In genomic region chr3R:29716782-29717317, dm6 we compare ENCODE assay signal across 1 fruit fly cellular context.
A peak's percentile ranks its signal among the peaks of the same experiment; 100 is the strongest.
TF ChIP-seq lines count a peak whose summit lies in the region.

Gene Obp99b, minus strand, starts transcription at chr3R:29716896.

TF ChIP-seq in whole organism, embryonic, 481 proteins besides CTCF, POLR2A, EP300 and RAD21 (continued from another document):
- TF ChIP-seq CkIIα-i1 (GFP tag; IDR thresholded peaks at IDR 0.05; lab: Robert Waterston, UW) (0 out of 2 replicates have a peak, but pooled peaks have one; percentile 18), run (tag; optimal IDR thresholded peaks at IDR 0.05; lab: Kevin White, UChicago) (no peak), D (optimal IDR thresholded peaks at IDR 0.05; lab: Kevin White, UChicago) (no peak), D (GFP tag; optimal IDR thresholded peaks at IDR 0.05; lab: Kevin White, UChicago) (peak; percentile 77), Camta (GFP tag; optimal IDR thresholded peaks at IDR 0.05; lab: Kevin White, UChicago) (peak; percentile 73), mirr (GFP tag; optimal IDR thresholded peaks at IDR 0.05; lab: Kevin White, UChicago) (peak; percentile 88), CG2120 (GFP tag; optimal IDR thresholded peaks at IDR 0.05; lab: Kevin White, UChicago) (no peak), lilli (GFP tag; optimal IDR thresholded peaks at IDR 0.05; lab: Kevin White, UChicago) (peak; percentile 32), fu2 (GFP tag; optimal IDR thresholded peaks at IDR 0.05; lab: Kevin White, UChicago) (peak; percentile 13), CG16815 (GFP tag; optimal IDR thresholded peaks at IDR 0.05; lab: Kevin White, UChicago) (peak; percentile 58), CG2199 (GFP tag; IDR thresholded peaks at IDR 0.05; lab: Robert Waterston, UW) (peak; percentile 95), Ada2b (GFP tag; IDR thresholded peaks at IDR 0.05; lab: Robert Waterston, UW) (peak; percentile 61), Mrtf (GFP tag; IDR thresholded peaks at IDR 0.05; lab: Robert Waterston, UW) (peak; percentile 85; the same call in 2 of the 3 replicates), stc (GFP tag; IDR thresholded peaks at IDR 0.05; lab: Robert Waterston, UW) (peak; percentile 77), ind (GFP tag; optimal IDR thresholded peaks at IDR 0.05; lab: Kevin White, UChicago) (peak; percentile 76), danr (GFP tag; IDR thresholded peaks at IDR 0.05; lab: Robert Waterston, UW) (0 out of 2 replicates have a peak, but pooled peaks have one; percentile 25), CG16779 (GFP tag; IDR thresholded peaks at IDR 0.05; lab: Robert Waterston, UW) (peak; percentile 75), CG7987 (GFP tag; optimal IDR thresholded peaks at IDR 0.05; lab: Kevin White, UChicago) (peak; percentile 88), CG31365 (tag; optimal IDR thresholded peaks at IDR 0.05; lab: Kevin White, UChicago) (peak; percentile 63), pros (GFP tag; optimal IDR thresholded peaks at IDR 0.05; lab: Kevin White, UChicago) (no peak), Spps (tag; optimal IDR thresholded peaks at IDR 0.05; lab: Kevin White, UChicago) (peak; percentile 55), HmgD (GFP tag; optimal IDR thresholded peaks at IDR 0.05; lab: Kevin White, UChicago) (peak; percentile 80), org-1 (GFP tag; optimal IDR thresholded peaks at IDR 0.05; lab: Kevin White, UChicago) (peak; percentile 56), CG8924 (tag; optimal IDR thresholded peaks at IDR 0.05; lab: Kevin White, UChicago) (peak; percentile 11), CG7271 (tag; optimal IDR thresholded peaks at IDR 0.05; lab: Kevin White, UChicago) (peak; percentile 79), esg (GFP tag; conservative IDR thresholded peaks at IDR 0.05; lab: Robert Waterston, UW) (peak; percentile 50), CG12744 (GFP tag; optimal IDR thresholded peaks at IDR 0.05; lab: Kevin White, UChicago) (peak; percentile 3), ap (GFP tag; IDR thresholded peaks at IDR 0.05; lab: Robert Waterston, UW) (peak; percentile 74), CHES-1-like (GFP tag; optimal IDR thresholded peaks at IDR 0.05; lab: Kevin White, UChicago) (peak; percentile 41), gfzf (GFP tag; optimal IDR thresholded peaks at IDR 0.05; lab: Kevin White, UChicago) (no peak), CG33557 (GFP tag; optimal IDR thresholded peaks at IDR 0.05; lab: Kevin White, UChicago) (peak; percentile 77), bcd (GFP tag; optimal IDR thresholded peaks at IDR 0.05; lab: Kevin White, UChicago) (peak; percentile 79), bigmax (GFP tag; optimal IDR thresholded peaks at IDR 0.05; lab: Kevin White, UChicago) (peak; percentile 32), CG14667 (GFP tag; IDR thresholded peaks at IDR 0.05; lab: Robert Waterston, UW) (peak; percentile 54), Scr (GFP tag; IDR thresholded peaks at IDR 0.05; lab: Robert Waterston, UW; ENCODE audit: partially characterized antibody) (no peak), usp (GFP tag; optimal IDR thresholded peaks at IDR 0.05; lab: Kevin White, UChicago) (no peak), CG2712 (tag; optimal IDR thresholded peaks at IDR 0.05; lab: Kevin White, UChicago) (peak; percentile 70), CG17385 (GFP tag; optimal IDR thresholded peaks at IDR 0.05; lab: Kevin White, UChicago) (peak; percentile 69), CG7357 (GFP tag; IDR thresholded peaks at IDR 0.05; lab: Robert Waterston, UW) (peak; percentile 55; the same call in 1 of the 3 replicates), ERR (GFP tag; optimal IDR thresholded peaks at IDR 0.05; lab: Kevin White, UChicago) (peak; percentile 12)
